Worm (Caenorhabditis elegans) whole organism, late embryonic: ENCODE measurements around the gene magu-1.
A peak's percentile ranks its signal among the peaks of the same experiment; 100 is the strongest.
"Not testable (repeated sequence)": the region's sequence is repeated elsewhere in the genome, so short reads cannot be mapped to it uniquely, and the experiment has no call there.

ENCODE experiments used
- K02D7.2 ChIP-seq: sonication (generic microtip); optimal IDR thresholded peaks from 2 replicates; lab custom pipeline; 2017; ENCODE audit warnings: mild to moderate bottlenecking, missing genetic modification characterization, missing compliant biosample characterization
- Y22D7AL.16 ChIP-seq: sonication (generic microtip); optimal IDR thresholded peaks from 2 replicates; lab custom pipeline; 2016; ENCODE audit warnings: missing genetic modification characterization, missing compliant biosample characterization
- ceh-30 ChIP-seq: fragments of 150-350 bp; optimal IDR thresholded peaks from 2 replicates; lab custom pipeline; 2014; ENCODE audit warnings: missing biosample characterization, missing genetic modification characterization
- dmd-4 ChIP-seq: sonication (generic microtip); optimal IDR thresholded peaks from 2 replicates; lab custom pipeline; 2016; ENCODE audit warnings: borderline replicate concordance, missing genetic modification characterization, missing compliant biosample characterization
- ets-4 ChIP-seq: sonication (generic microtip); optimal IDR thresholded peaks from 2 replicates; lab custom pipeline; 2016; ENCODE audit warnings: missing genetic modification characterization, missing compliant biosample characterization
- hlh-6 ChIP-seq: sonication (generic microtip); optimal IDR thresholded peaks from 2 replicates; lab custom pipeline; 2016; ENCODE audit warnings: missing genotype, missing genetic modification characterization, missing compliant biosample characterization
- madf-2 ChIP-seq: sonication (generic microtip); optimal IDR thresholded peaks from 2 replicates; lab custom pipeline; 2017; ENCODE audit warnings: missing genetic modification characterization, missing compliant biosample characterization
- pag-3 ChIP-seq: sonication (generic microtip); optimal IDR thresholded peaks from 2 replicates; lab custom pipeline; 2016; ENCODE audit warnings: missing compliant biosample characterization, missing genetic modification characterization, borderline replicate concordance
- tbx-2 ChIP-seq: sonication (generic microtip); optimal IDR thresholded peaks from 2 replicates; lab custom pipeline; 2016; ENCODE audit warnings: missing genetic modification characterization, missing compliant biosample characterization
- zip-5 ChIP-seq: sonication (generic microtip); optimal IDR thresholded peaks from 2 replicates; lab custom pipeline; 2016; ENCODE audit warnings: missing genetic modification characterization, missing compliant biosample characterization

DNA sequence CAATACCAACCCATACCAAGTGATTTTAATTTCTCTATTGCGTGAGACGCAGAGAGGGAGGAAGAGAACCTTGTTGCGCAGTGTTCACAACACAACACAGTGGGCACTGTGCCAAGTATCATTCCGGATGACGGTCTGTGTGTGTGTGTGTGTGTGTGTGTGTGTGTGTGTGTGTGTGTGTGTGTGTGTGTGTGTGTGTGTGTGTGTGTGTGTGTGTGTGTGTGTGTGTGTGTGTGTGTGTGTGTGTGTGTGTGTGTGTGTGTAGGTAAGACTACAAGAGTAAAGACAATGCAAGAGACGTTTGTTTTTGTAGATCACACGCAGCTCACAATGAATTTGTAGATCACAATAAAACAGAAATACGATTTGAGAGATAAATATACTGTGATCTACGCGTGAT lies 26.0 kb downstream of the magu-1 start:
- not testable (repeated sequence) for TF ChIP-seq zip-5 (tag; lab: Kevin White, UChicago); hlh-6 (tag; lab: Kevin White, UChicago); pag-3 (tag; lab: Kevin White, UChicago); ceh-30 (tag; lab: Kevin White, UChicago); tbx-2 (tag; lab: Kevin White, UChicago); madf-2 (tag; lab: Kevin White, UChicago); dmd-4 (tag; lab: Kevin White, UChicago); ets-4; Y22D7AL.16 (tag; lab: Kevin White, UChicago)
- TF ChIP-seq K02D7.2 = peak; percentile 48
